Worm (Caenorhabditis elegans) whole organism, mixed stage, embryonic: Measurements from ENCODE around the gene F54C9.14.

Experiments
- blmp-1 ChIP-seq: fragments of 150-350 bp; optimal IDR thresholded peaks from 2 replicates; lab custom pipeline; 2014; ENCODE audit warnings: missing biosample characterization, missing genetic modification characterization
- hlh-1 ChIP-seq: fragments of 150-350 bp; optimal IDR thresholded peaks from 2 replicates; lab custom pipeline; 2014; ENCODE audit warnings: missing biosample characterization, missing genetic modification reagents, missing genetic modification characterization
- lin-32 ChIP-seq: fragments of 200-800 bp; sonication (Bioruptor generic); optimal IDR thresholded peaks from 2 replicates; lab custom pipeline; 2018; ENCODE audit warnings: mild to moderate bottlenecking, missing genetic modification characterization, missing compliant biosample characterization
- nhr-12 ChIP-seq: fragments of 150-350 bp; optimal IDR thresholded peaks from 2 replicates; lab custom pipeline; 2014; ENCODE audit warnings: missing biosample characterization, missing genetic modification characterization

- TF ChIP-seq lin-32 (GFP tag; lab: Kevin White, UChicago) (no peak), hlh-1 (no peak), nhr-12 (tag; lab: Kevin White, UChicago) (no peak), blmp-1 (tag; lab: Kevin White, UChicago) (no peak)
Measured at ce11 chrII:8581700-8582099, 19.6 kb downstream of the F54C9.14 start, which contains the start of gene arl-1.
